Fruit fly (Drosophila melanogaster) whole organism, pupa: ENCODE measurements around the gene jar.

ENCODE experiments used
- CG10348 ChIP-seq: fragments of 200-800 bp; sonication (Bioruptor generic); IDR thresholded peaks from 2 replicates; pipeline ENCODE4 v1.3.6; 2022; ENCODE audit warnings: missing biosample characterization, missing genetic modification characterization
- CG12605 ChIP-seq: fragments of 200-800 bp; sonication (Bioruptor generic); IDR thresholded peaks from 2 replicates; pipeline ENCODE4 v1.3.6; 2022; ENCODE audit warnings: missing biosample characterization, missing genetic modification characterization
- CG13204 ChIP-seq: fragments of 200-800 bp; sonication (Bioruptor generic); optimal IDR thresholded peaks from 2 replicates; lab custom pipeline; 2018; ENCODE audit warnings: missing biosample characterization, mild to moderate bottlenecking, missing genetic modification characterization, moderate library complexity
- CG14655 ChIP-seq: fragments of 200-800 bp; sonication (Bioruptor generic); optimal IDR thresholded peaks from 3 replicates; lab custom pipeline; 2017; ENCODE audit warnings: mild to moderate bottlenecking, missing biosample characterization, missing genetic modification reagents, missing genetic modification characterization
- CG15710 ChIP-seq: fragments of 200-800 bp; sonication (Bioruptor generic); optimal IDR thresholded peaks from 2 replicates; lab custom pipeline; 2018; ENCODE audit warnings: missing biosample characterization, mild to moderate bottlenecking, missing genetic modification characterization, moderate library complexity
- CG17806 ChIP-seq: fragments of 200-800 bp; sonication (Bioruptor generic); optimal IDR thresholded peaks from 2 replicates; lab custom pipeline; 2018; ENCODE audit warnings: missing biosample characterization, mild to moderate bottlenecking, missing genetic modification characterization, moderate library complexity
- CG32121 ChIP-seq: fragments of 200-800 bp; sonication (Bioruptor generic); IDR thresholded peaks from 2 replicates; pipeline ENCODE4 v1.3.6; 2022; ENCODE audit warnings: missing biosample characterization, missing genetic modification characterization
- CG34367 ChIP-seq: fragments of 200-800 bp; sonication (Bioruptor generic); optimal IDR thresholded peaks from 2 replicates; lab custom pipeline; 2018; ENCODE audit warnings: missing biosample characterization, mild to moderate bottlenecking, missing genetic modification characterization
- CG4496 ChIP-seq: fragments of 200-800 bp; sonication (Bioruptor generic); IDR thresholded peaks from 3 replicates; pipeline ENCODE4 v1.3.6; 2022; ENCODE audit warnings: missing biosample characterization, missing genetic modification characterization
- CG8159 ChIP-seq: fragments of 200-800 bp; sonication (Bioruptor generic); optimal IDR thresholded peaks from 3 replicates; lab custom pipeline; 2018; ENCODE audit warnings: missing biosample characterization, mild to moderate bottlenecking, missing genetic modification characterization, moderate library complexity
- CG8301 ChIP-seq: fragments of 200-800 bp; sonication (Bioruptor generic); optimal IDR thresholded peaks from 2 replicates; lab custom pipeline; 2018; ENCODE audit warnings: missing biosample characterization, mild to moderate bottlenecking, missing genetic modification characterization
- CG9948 ChIP-seq: fragments of 200-800 bp; sonication (Bioruptor generic); optimal IDR thresholded peaks from 2 replicates; lab custom pipeline; 2018; ENCODE audit warnings: missing biosample characterization, mild to moderate bottlenecking, missing genetic modification characterization, moderate library complexity
- D1 ChIP-seq: fragments of 200-800 bp; sonication (Bioruptor generic); optimal IDR thresholded peaks from 2 replicates; lab custom pipeline; 2018; ENCODE audit warnings: missing biosample characterization, mild to moderate bottlenecking, missing genetic modification characterization, moderate library complexity
- EcR ChIP-seq: fragments of 200-800 bp; sonication (Bioruptor generic); optimal IDR thresholded peaks from 3 replicates; lab custom pipeline; 2019; ENCODE audit warnings: missing biosample characterization, missing genetic modification characterization, mild to moderate bottlenecking, moderate library complexity, missing genetic modification reagents
- Ets98B ChIP-seq: fragments of 200-800 bp; sonication (Bioruptor generic); IDR thresholded peaks from 2 replicates; pipeline ENCODE4 v1.3.6; 2022; ENCODE audit warnings: missing biosample characterization, missing genetic modification characterization
- Pif1A ChIP-seq: fragments of 200-800 bp; sonication (Bioruptor generic); optimal IDR thresholded peaks from 3 replicates; lab custom pipeline; 2016; ENCODE audit warnings: missing biosample characterization, missing genetic modification characterization
- Pif1B ChIP-seq: fragments of 200-800 bp; sonication (Bioruptor generic); optimal IDR thresholded peaks from 3 replicates; lab custom pipeline; 2016; ENCODE audit warnings: missing biosample characterization, missing genetic modification characterization
- Snoo ChIP-seq: fragments of 200-800 bp; sonication (Bioruptor generic); optimal IDR thresholded peaks from 3 replicates; lab custom pipeline; 2017; ENCODE audit warnings: missing biosample characterization, mild to moderate bottlenecking, missing genetic modification characterization, inconsistent platforms
- fd96Ca ChIP-seq: fragments of 200-800 bp; sonication (Bioruptor generic); IDR thresholded peaks from 3 replicates; pipeline ENCODE4 v1.3.6; 2022; ENCODE audit warnings: missing biosample characterization, missing genetic modification characterization
- gl ChIP-seq: fragments of 200-800 bp; sonication (Bioruptor generic); optimal IDR thresholded peaks from 2 replicates; lab custom pipeline; 2018; ENCODE audit warnings: missing biosample characterization, mild to moderate bottlenecking, missing genetic modification characterization
- rn ChIP-seq: fragments of 200-800 bp; sonication (Bioruptor generic); IDR thresholded peaks from 2 replicates; pipeline ENCODE4 v1.3.6; 2022; ENCODE audit warnings: missing biosample characterization, missing genetic modification characterization

The jar gene

dm6 chr3R:24260041-24260379 is 11.0 kb downstream of the jar start:
- TF ChIP-seq D1 (tag; lab: Kevin White, UChicago) (no peak), CG10348 (GFP tag; lab: Robert Waterston, UW) (no peak), CG17806 (no peak), Ets98B (GFP tag; lab: Robert Waterston, UW) (no peak), Snoo (tag; lab: Kevin White, UChicago) (no peak), gl (tag; lab: Kevin White, UChicago) (no peak), CG34367 (tag; lab: Kevin White, UChicago) (no peak), Pif1A (GFP tag; lab: Kevin White, UChicago) (no peak), CG13204 (GFP tag; lab: Kevin White, UChicago) (no peak), CG32121 (GFP tag; lab: Robert Waterston, UW) (no peak), CG4496 (GFP tag; lab: Robert Waterston, UW) (no peak), CG15710 (no peak), EcR (GFP tag; lab: Kevin White, UChicago) (no peak), CG8301 (tag; lab: Kevin White, UChicago) (no peak), CG9948 (tag; lab: Kevin White, UChicago) (no peak), CG12605 (GFP tag; lab: Robert Waterston, UW) (no peak)

dm6 chr3R:24259278-24260040 is 11.6 kb downstream of the jar start:
- TF ChIP-seq CG12605 (GFP tag; lab: Robert Waterston, UW) (peak; percentile 88), Ets98B (GFP tag; lab: Robert Waterston, UW) (peak; percentile 88), CG17806 (peak; percentile 96), CG10348 (GFP tag; lab: Robert Waterston, UW) (peak; percentile 71), CG34367 (tag; lab: Kevin White, UChicago) (peak; percentile 97), CG8301 (tag; lab: Kevin White, UChicago) (peak; percentile 89), Pif1A (GFP tag; lab: Kevin White, UChicago) (peak; percentile 95), CG13204 (GFP tag; lab: Kevin White, UChicago) (peak; percentile 92), EcR (GFP tag; lab: Kevin White, UChicago) (peak; percentile 75), D1 (tag; lab: Kevin White, UChicago) (no peak), CG4496 (GFP tag; lab: Robert Waterston, UW) (peak; percentile 96), gl (tag; lab: Kevin White, UChicago) (peak; percentile 96), Snoo (tag; lab: Kevin White, UChicago) (peak; percentile 93), CG15710 (peak; percentile 98), CG8159 (tag; lab: Kevin White, UChicago) (peak; percentile 97), CG14655 (GFP tag; lab: Kevin White, UChicago) (no peak), CG32121 (GFP tag; lab: Robert Waterston, UW) (peak; percentile 80), Pif1B (peak; percentile 93), fd96Ca (GFP tag; lab: Robert Waterston, UW) (peak; percentile 94), rn (peak; percentile 63; the same call in 1 of the 2 replicates), CG9948 (tag; lab: Kevin White, UChicago) (peak; percentile 96)

dm6 chr3R:24258333-24258732 is 12.7 kb downstream of the jar start:
- TF ChIP-seq D1 (tag; lab: Kevin White, UChicago), result no peak

DNA sequence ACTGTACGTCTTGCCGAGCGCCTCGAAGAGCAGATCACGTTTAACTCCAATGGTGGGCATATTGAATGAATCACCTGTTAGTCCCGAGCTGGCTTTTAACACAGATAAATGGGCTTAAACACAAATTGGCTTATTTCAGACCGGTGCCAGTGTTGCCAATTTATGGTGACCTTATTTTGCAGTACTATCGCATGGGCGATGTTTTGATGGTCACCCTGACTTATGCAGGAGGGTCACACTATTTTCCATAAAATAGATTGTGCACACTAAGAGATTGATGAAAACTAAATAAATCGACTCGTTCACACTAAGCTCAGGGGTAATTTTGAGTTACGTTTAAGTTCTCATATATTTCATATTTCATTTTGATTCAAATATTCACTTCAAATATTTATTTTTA is 18.5 kb downstream of the jar start, which contains the start of gene beta-PheRS:
TSS of gene beta-PheRS (minus strand) at position 186 of the 400 bp plus-strand sequence.
- TF ChIP-seq CG10348 (GFP tag; lab: Robert Waterston, UW) (no peak), fd96Ca (GFP tag; lab: Robert Waterston, UW) (peak; percentile 11; the same call in 1 of the 3 replicates), gl (tag; lab: Kevin White, UChicago) (no peak), Pif1A (GFP tag; lab: Kevin White, UChicago) (no peak), CG4496 (GFP tag; lab: Robert Waterston, UW) (no peak), CG12605 (GFP tag; lab: Robert Waterston, UW) (no peak), Snoo (tag; lab: Kevin White, UChicago) (no peak)

dm6 chr3R:24234721-24235120 is 36.3 kb downstream of the jar start:
- no peak for TF ChIP-seq Snoo (tag; lab: Kevin White, UChicago)
- TF ChIP-seq CG8301 (tag; lab: Kevin White, UChicago), result no peak
- no peak for TF ChIP-seq fd96Ca (GFP tag; lab: Robert Waterston, UW)
- no peak for TF ChIP-seq gl (tag; lab: Kevin White, UChicago)
- no peak for TF ChIP-seq CG14655 (GFP tag; lab: Kevin White, UChicago)
- TF ChIP-seq CG10348 (GFP tag; lab: Robert Waterston, UW), result no peak

DNA sequence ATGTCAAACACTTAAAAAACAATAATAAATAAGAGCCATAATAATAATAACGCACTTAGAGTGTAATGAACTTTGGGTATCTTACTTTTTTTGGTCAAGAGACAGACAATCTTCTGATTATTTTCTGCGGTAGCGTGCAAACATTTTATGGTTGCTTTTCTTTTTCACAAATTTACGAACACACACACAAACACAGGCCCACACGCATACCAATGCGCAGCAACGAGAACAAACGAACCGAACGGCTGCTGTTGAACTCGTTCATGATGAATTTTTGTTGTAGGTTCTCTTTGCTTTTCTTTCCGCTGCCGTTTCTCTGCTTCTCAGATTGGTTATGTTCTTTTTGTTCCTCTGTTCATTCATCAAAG is 36.9 kb downstream of the jar start:
- TF ChIP-seq D1 (tag; lab: Kevin White, UChicago) (no peak), Ets98B (GFP tag; lab: Robert Waterston, UW) (no peak), CG8159 (tag; lab: Kevin White, UChicago) (no peak), Snoo (tag; lab: Kevin White, UChicago) (no peak), EcR (GFP tag; lab: Kevin White, UChicago) (peak; percentile 80), gl (tag; lab: Kevin White, UChicago) (no peak), rn (no peak), Pif1A (GFP tag; lab: Kevin White, UChicago) (no peak), CG34367 (tag; lab: Kevin White, UChicago) (no peak), CG9948 (tag; lab: Kevin White, UChicago) (no peak), CG12605 (GFP tag; lab: Robert Waterston, UW) (0 out of 2 replicates have a peak, but pooled peaks have one; percentile 7), CG8301 (tag; lab: Kevin White, UChicago) (no peak)
